Fruit fly (Drosophila melanogaster) whole organism, embryonic: ENCODE measurements around the gene Cwc25.
A peak's percentile ranks its signal among the peaks of the same experiment; 100 is the strongest.

ENCODE experiments used
- CG10321 ChIP-seq: fragments of 200-800 bp; sonication (Bioruptor generic); IDR thresholded peaks from 2 replicates; pipeline ENCODE4 v1.3.6; 2022; ENCODE audit warnings: missing biosample characterization, missing genetic modification characterization
- CG10959 ChIP-seq: fragments of 200-800 bp; sonication (Bioruptor generic); IDR thresholded peaks from 2 replicates; pipeline ENCODE4 v1.3.6; 2022; ENCODE audit warnings: missing biosample characterization, missing genetic modification characterization
- CG10979 ChIP-seq: fragments of 200-800 bp; sonication (Bioruptor generic); optimal IDR thresholded peaks from 2 replicates; lab custom pipeline; 2018; ENCODE audit warnings: missing biosample characterization, mild to moderate bottlenecking, missing genetic modification characterization, moderate library complexity
- CG11504 ChIP-seq: fragments of 200-800 bp; sonication (Bioruptor generic); optimal IDR thresholded peaks from 3 replicates; lab custom pipeline; 2019; ENCODE audit warnings: missing biosample characterization, mild to moderate bottlenecking, missing genetic modification characterization, moderate library complexity
- CG12155 ChIP-seq: fragments of 200-800 bp; sonication (Bioruptor generic); optimal IDR thresholded peaks from 3 replicates; lab custom pipeline; 2016; ENCODE audit warnings: missing biosample characterization, missing genetic modification characterization
- CG13123 ChIP-seq: fragments of 200-800 bp; sonication (Bioruptor generic); optimal IDR thresholded peaks from 2 replicates; lab custom pipeline; 2016; ENCODE audit warnings: missing biosample characterization, missing genetic modification characterization
- CG13287 ChIP-seq: fragments of 200-800 bp; sonication (Bioruptor generic); IDR thresholded peaks from 2 replicates; pipeline ENCODE4 v1.3.6; 2022; ENCODE audit warnings: missing biosample characterization, missing genetic modification characterization; ENCODE audit not compliant: partially characterized antibody
- CG14667 ChIP-seq: fragments of 200-800 bp; sonication (Bioruptor generic); IDR thresholded peaks from 2 replicates; pipeline ENCODE4 v1.3.6; 2022; ENCODE audit warnings: missing biosample characterization, missing genetic modification characterization
- CG14965 ChIP-seq: fragments of 200-800 bp; sonication (Bioruptor generic); optimal IDR thresholded peaks from 2 replicates; lab custom pipeline; 2016; ENCODE audit warnings: missing biosample characterization, missing genetic modification characterization, borderline replicate concordance
- CG16815 ChIP-seq: fragments of 200-800 bp; sonication (Bioruptor generic); optimal IDR thresholded peaks from 3 replicates; lab custom pipeline; 2017; ENCODE audit warnings: missing biosample characterization, mild to moderate bottlenecking, missing genetic modification characterization
- CG18011 ChIP-seq: fragments of 200-800 bp; sonication (Bioruptor generic); optimal IDR thresholded peaks from 2 replicates; lab custom pipeline; 2017; ENCODE audit warnings: missing biosample characterization, missing genetic modification characterization, mild to moderate bottlenecking, moderate library complexity, missing genotype
- CG2129 ChIP-seq: fragments of 200-800 bp; sonication (Bioruptor generic); IDR thresholded peaks from 2 replicates; pipeline ENCODE4 v1.3.6; 2022; ENCODE audit warnings: missing biosample characterization, missing genetic modification characterization; ENCODE audit not compliant: partially characterized antibody
- CG2712 ChIP-seq: fragments of 200-800 bp; optimal IDR thresholded peaks from 3 replicates; lab custom pipeline; 2019; ENCODE audit warnings: missing biosample characterization, mild to moderate bottlenecking, missing genetic modification characterization, moderate library complexity
- CG30431 ChIP-seq: fragments of 200-800 bp; sonication (Bioruptor generic); optimal IDR thresholded peaks from 2 replicates; lab custom pipeline; 2017; ENCODE audit warnings: missing biosample characterization, missing genetic modification characterization
- CG31441 ChIP-seq: fragments of 200-800 bp; sonication (Bioruptor generic); IDR thresholded peaks from 2 replicates; pipeline ENCODE4 v1.3.6; 2022; ENCODE audit warnings: missing biosample characterization, missing genetic modification characterization
- CG32772 ChIP-seq: fragments of 200-800 bp; sonication (Bioruptor generic); IDR thresholded peaks from 2 replicates; pipeline ENCODE4 v1.3.6; 2022; ENCODE audit warnings: missing biosample characterization, missing genetic modification characterization
- CG3281 ChIP-seq: fragments of 200-800 bp; sonication (Bioruptor generic); optimal IDR thresholded peaks from 3 replicates; lab custom pipeline; 2017; ENCODE audit warnings: missing biosample characterization, mild to moderate bottlenecking, missing genetic modification characterization
- CG34376 ChIP-seq: fragments of 200-800 bp; sonication (Bioruptor generic); optimal IDR thresholded peaks from 2 replicates; lab custom pipeline; 2018; ENCODE audit warnings: missing biosample characterization, mild to moderate bottlenecking, missing genetic modification characterization
- CG4328 ChIP-seq: fragments of 200-800 bp; sonication (Bioruptor generic); optimal IDR thresholded peaks from 3 replicates; lab custom pipeline; 2017; ENCODE audit warnings: missing biosample characterization, missing genetic modification reagents, missing genetic modification characterization
- CG4707 ChIP-seq: fragments of 200-800 bp; sonication (Bioruptor generic); optimal IDR thresholded peaks from 2 replicates; lab custom pipeline; 2018; ENCODE audit warnings: missing biosample characterization, mild to moderate bottlenecking, missing genetic modification characterization, moderate library complexity
- CG4730 ChIP-seq: fragments of 200-800 bp; sonication (Bioruptor generic); IDR thresholded peaks from 2 replicates; pipeline ENCODE4 v1.3.6; 2022; ENCODE audit warnings: missing biosample characterization, missing genetic modification characterization
- CG7786 ChIP-seq: fragments of 200-800 bp; sonication (Bioruptor generic); optimal IDR thresholded peaks from 2 replicates; lab custom pipeline; 2016; ENCODE audit warnings: missing biosample characterization, missing genetic modification characterization
- CG9876 ChIP-seq: fragments of 200-800 bp; sonication (Bioruptor generic); optimal IDR thresholded peaks from 2 replicates; lab custom pipeline; 2016; ENCODE audit warnings: missing biosample characterization, missing genetic modification characterization
- CTCF ChIP-seq: fragments of 200-800 bp; sonication (Bioruptor generic); optimal IDR thresholded peaks from 2 replicates; lab custom pipeline; 2017; ENCODE audit warnings: missing biosample characterization, mild to moderate bottlenecking, missing genetic modification characterization, moderate library complexity
- CoRest ChIP-seq: fragments of 200-800 bp; sonication (Bioruptor generic); optimal IDR thresholded peaks from 3 replicates; lab custom pipeline; 2018; ENCODE audit warnings: missing biosample characterization, mild to moderate bottlenecking, missing genetic modification characterization, moderate library complexity
- ERR ChIP-seq: fragments of 200-800 bp; sonication (Bioruptor generic); optimal IDR thresholded peaks from 2 replicates; lab custom pipeline; 2016; ENCODE audit warnings: missing biosample characterization, missing genetic modification characterization
- Gsc ChIP-seq: fragments of 200-800 bp; sonication (Bioruptor generic); IDR thresholded peaks from 2 replicates; pipeline ENCODE4 v1.3.6; 2022; ENCODE audit warnings: missing biosample characterization, missing genetic modification characterization
- Jarid2 ChIP-seq: fragments of 200-800 bp; sonication (Bioruptor generic); optimal IDR thresholded peaks from 3 replicates; lab custom pipeline; 2017; ENCODE audit warnings: mild to moderate bottlenecking, missing biosample characterization, missing genetic modification reagents, missing genetic modification characterization
- NC2α ChIP-seq: fragments of 200-800 bp; sonication (Bioruptor generic); optimal IDR thresholded peaks from 2 replicates; lab custom pipeline; 2016; ENCODE audit warnings: missing biosample characterization, missing genetic modification characterization
- PHDP ChIP-seq: fragments of 200-800 bp; sonication (Bioruptor generic); optimal IDR thresholded peaks from 3 replicates; lab custom pipeline; 2018; ENCODE audit warnings: missing biosample characterization, mild to moderate bottlenecking, missing genetic modification characterization, moderate library complexity
- Ptx1 ChIP-seq: fragments of 200-800 bp; sonication (Bioruptor generic); IDR thresholded peaks from 2 replicates; pipeline ENCODE4 v1.3.6; 2022; ENCODE audit warnings: missing biosample characterization, missing genetic modification characterization
- Scr ChIP-seq: fragments of 200-800 bp; sonication (Bioruptor generic); IDR thresholded peaks from 2 replicates; pipeline ENCODE4 v1.3.6; 2022; ENCODE audit warnings: missing biosample characterization, missing genetic modification characterization; ENCODE audit not compliant: partially characterized antibody
- Ssrp ChIP-seq: fragments of 200-800 bp; sonication (Bioruptor generic); optimal IDR thresholded peaks from 2 replicates; lab custom pipeline; 2018; ENCODE audit warnings: missing biosample characterization, mild to moderate bottlenecking, missing genetic modification characterization, moderate library complexity
- amos ChIP-seq: fragments of 200-800 bp; sonication (Bioruptor generic); IDR thresholded peaks from 2 replicates; pipeline ENCODE4 v1.3.6; 2022; ENCODE audit warnings: missing biosample characterization, missing genetic modification characterization; ENCODE audit not compliant: partially characterized antibody
- chif ChIP-seq, 2 experiments: fragments of 200-800 bp; sonication (Bioruptor generic); optimal IDR thresholded peaks; 3 replicates each; lab custom pipeline; 2016; ENCODE audit warnings: missing biosample characterization in 2 of 2, missing genetic modification characterization in 2 of 2
- chinmo ChIP-seq: fragments of 200-800 bp; sonication (Bioruptor generic); IDR thresholded peaks from 4 replicates; pipeline ENCODE4 v1.3.6; 2022; ENCODE audit warnings: missing biosample characterization, missing genetic modification characterization; ENCODE audit not compliant: partially characterized antibody
- danr ChIP-seq: fragments of 200-800 bp; sonication (Bioruptor generic); IDR thresholded peaks from 2 replicates; pipeline ENCODE4 v1.3.6; 2022; ENCODE audit warnings: missing biosample characterization, missing genetic modification characterization
- dati ChIP-seq: fragments of 200-800 bp; sonication (Bioruptor generic); IDR thresholded peaks from 2 replicates; pipeline ENCODE4 v1.3.6; 2022; ENCODE audit warnings: missing biosample characterization, missing genetic modification characterization
- her ChIP-seq: fragments of 200-800 bp; sonication (Bioruptor generic); optimal IDR thresholded peaks from 2 replicates; lab custom pipeline; 2016; ENCODE audit warnings: missing biosample characterization, missing genetic modification characterization
- klu ChIP-seq: fragments of 200-800 bp; sonication (Bioruptor generic); IDR thresholded peaks from 2 replicates; pipeline ENCODE4 v1.3.6; 2022; ENCODE audit warnings: missing biosample characterization, missing genetic modification characterization
- odd ChIP-seq: fragments of 200-800 bp; sonication (Bioruptor generic); optimal IDR thresholded peaks from 2 replicates; lab custom pipeline; 2017; ENCODE audit warnings: missing biosample characterization, mild to moderate bottlenecking, missing genetic modification characterization
- pan ChIP-seq, 4 experiments: fragments of >200 bp in 3 of 4; fragments of 200-800 bp in 1 of 4; sonication (Bioruptor generic) in 1 of 4; optimal IDR thresholded peaks in 3 of 4; IDR thresholded peaks in 1 of 4; 2 replicates each; pipeline versions ENCODE4 v1.3.6 to Lab custom; 2017 to 2022; ENCODE audit warnings: missing biosample characterization in 2 of 4, missing genetic modification characterization in 2 of 4, mixed read lengths in 1 of 4
- pita ChIP-seq: fragments of 200-800 bp; sonication (Bioruptor generic); optimal IDR thresholded peaks from 2 replicates; lab custom pipeline; 2017; ENCODE audit warnings: missing biosample characterization, mild to moderate bottlenecking, missing genetic modification characterization
- pros ChIP-seq: fragments of 200-800 bp; sonication (Bioruptor generic); optimal IDR thresholded peaks from 3 replicates; lab custom pipeline; 2019; ENCODE audit warnings: missing biosample characterization, mild to moderate bottlenecking, missing genetic modification characterization, moderate library complexity
- row ChIP-seq: fragments of 200-800 bp; sonication (Bioruptor generic); IDR thresholded peaks from 3 replicates; pipeline ENCODE4 v1.3.6; 2022; ENCODE audit warnings: missing biosample characterization, missing genetic modification characterization
- sna ChIP-seq: fragments of 200-800 bp; sonication (Bioruptor generic); IDR thresholded peaks from 2 replicates; pipeline ENCODE4 v1.3.6; 2022; ENCODE audit warnings: missing biosample characterization, missing genetic modification characterization; ENCODE audit not compliant: partially characterized antibody
- tap ChIP-seq: fragments of 200-800 bp; optimal IDR thresholded peaks from 3 replicates; lab custom pipeline; 2019; ENCODE audit warnings: missing biosample characterization, mild to moderate bottlenecking, missing genetic modification characterization, moderate library complexity
- tup ChIP-seq: fragments of 200-800 bp; sonication (Bioruptor generic); optimal IDR thresholded peaks from 2 replicates; lab custom pipeline; 2016; ENCODE audit warnings: missing biosample characterization, mild to moderate bottlenecking, missing genetic modification characterization, moderate library complexity
- wor ChIP-seq: fragments of 200-800 bp; sonication (Bioruptor generic); IDR thresholded peaks from 2 replicates; pipeline ENCODE4 v1.3.6; 2022; ENCODE audit warnings: missing biosample characterization, missing genetic modification characterization
- zen ChIP-seq: fragments of 200-800 bp; sonication (Bioruptor generic); optimal IDR thresholded peaks from 3 replicates; lab custom pipeline; 2018; ENCODE audit warnings: missing biosample characterization, mild to moderate bottlenecking, missing genetic modification characterization, moderate library complexity
- zf30C ChIP-seq: fragments of 200-800 bp; sonication (Bioruptor generic); optimal IDR thresholded peaks from 3 replicates; lab custom pipeline; 2018; ENCODE audit warnings: missing biosample characterization, mild to moderate bottlenecking, missing genetic modification characterization

Gene Cwc25

DNA sequence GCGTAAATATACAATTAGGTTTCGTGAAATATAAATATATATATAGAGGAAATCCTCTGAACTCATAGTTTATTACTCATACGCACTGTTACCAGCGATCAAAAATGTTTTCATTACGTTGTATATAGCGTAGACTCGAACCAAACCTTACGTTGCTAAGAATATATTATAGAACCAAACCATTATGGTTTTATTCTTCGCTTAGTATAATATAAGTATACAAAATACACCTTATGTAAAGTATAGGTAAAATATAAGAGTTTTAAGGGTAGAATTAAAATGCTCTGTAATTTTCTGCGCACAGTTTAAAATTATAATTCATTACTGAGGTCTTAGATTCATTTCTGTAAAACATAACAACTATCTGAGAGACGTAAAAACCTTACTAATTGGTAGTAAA is 20.4 kb upstream of the Cwc25 start (continued):
- no peak for TF ChIP-seq tap (tag; lab: Kevin White, UChicago)
- TF ChIP-seq CG10979 (tag; lab: Kevin White, UChicago), result peak; percentile 26
- no peak for TF ChIP-seq CG13123 (GFP tag; lab: Kevin White, UChicago)
- no peak for TF ChIP-seq Scr (GFP tag; lab: Robert Waterston, UW)
- TF ChIP-seq CG31441, result no peak
- no peak for TF ChIP-seq chif (GFP tag; optimal IDR thresholded peaks at IDR 0.05; lab: Kevin White, UChicago)
- no peak for TF ChIP-seq CG30431
- peak; percentile 13 for TF ChIP-seq CoRest (tag; lab: Kevin White, UChicago)
- no peak for TF ChIP-seq odd
- no peak for TF ChIP-seq CG3281 (GFP tag; lab: Kevin White, UChicago)
- TF ChIP-seq pita (GFP tag; lab: Kevin White, UChicago), result peak; percentile 59
- TF ChIP-seq CG7786, result no peak
- TF ChIP-seq CG2129 (GFP tag; lab: Robert Waterston, UW), result no peak
- no peak for TF ChIP-seq ERR (GFP tag; lab: Kevin White, UChicago)
- no peak for TF ChIP-seq pros
- no peak for TF ChIP-seq Ptx1 (GFP tag; lab: Robert Waterston, UW)
- TF ChIP-seq zf30C (GFP tag; lab: Kevin White, UChicago), result no peak
- TF ChIP-seq CG13287 (GFP tag; lab: Robert Waterston, UW), result peak; percentile 27; the same call in 1 of the 2 replicates
- TF ChIP-seq tup (GFP tag; lab: Kevin White, UChicago), result no peak
- TF ChIP-seq chinmo (GFP tag; lab: Robert Waterston, UW), result no peak
- no peak for TF ChIP-seq CG2712 (tag; lab: Kevin White, UChicago)
- no peak for TF ChIP-seq her (GFP tag; lab: Kevin White, UChicago)
- TF ChIP-seq Gsc (GFP tag; lab: Robert Waterston, UW), result no peak
- TF ChIP-seq CG4707, result no peak
- no peak for TF ChIP-seq Jarid2 (GFP tag; lab: Kevin White, UChicago)
- no peak for TF ChIP-seq dati (GFP tag; lab: Robert Waterston, UW)
- no peak for TF ChIP-seq CG34376 (GFP tag; lab: Kevin White, UChicago)
- TF ChIP-seq Ssrp (tag; lab: Kevin White, UChicago), result no peak
- no peak for TF ChIP-seq NC2α
- TF ChIP-seq zen (tag; lab: Kevin White, UChicago), result peak; percentile 6
- no peak for TF ChIP-seq klu (GFP tag; lab: Robert Waterston, UW)
- no peak for TF ChIP-seq CG14965 (GFP tag; lab: Kevin White, UChicago)
- TF ChIP-seq CG14667 (GFP tag; lab: Robert Waterston, UW), result no peak
- TF ChIP-seq PHDP (tag; lab: Kevin White, UChicago), result no peak
- TF ChIP-seq wor (GFP tag; lab: Robert Waterston, UW), result no peak
- peak; percentile 19; the same call in 1 of the 3 replicates for TF ChIP-seq row (GFP tag; lab: Robert Waterston, UW)
- TF ChIP-seq CG16815 (GFP tag; lab: Kevin White, UChicago), result no peak
- no peak for TF ChIP-seq CG12155 (GFP tag; lab: Kevin White, UChicago)
- TF ChIP-seq CG9876, result no peak
- no peak for TF ChIP-seq CG10321 (GFP tag; lab: Robert Waterston, UW)
- no peak for TF ChIP-seq pan (optimal IDR thresholded peaks at IDR 0.05; lab: Kevin White, UChicago)
- TF ChIP-seq pan (GFP tag; optimal IDR thresholded peaks at IDR 0.05 in 1 of 2, IDR thresholded peaks at IDR 0.05 in 1 of 2), result no peak
- no peak for TF ChIP-seq sna
- no peak for TF ChIP-seq CG18011 (GFP tag; lab: Kevin White, UChicago)
- no peak for TF ChIP-seq CG4730 (GFP tag; lab: Robert Waterston, UW)
- peak; percentile 19 for TF ChIP-seq CG11504 (tag; lab: Kevin White, UChicago)
- TF ChIP-seq amos (GFP tag; lab: Robert Waterston, UW), result peak; percentile 44
- peak; percentile 79 for TF ChIP-seq CTCF
- TF ChIP-seq danr, result no peak
- no peak for TF ChIP-seq CG4328 (GFP tag; lab: Kevin White, UChicago)
- no peak for TF ChIP-seq CG32772 (GFP tag; lab: Robert Waterston, UW)
- no peak for TF ChIP-seq CG10959 (GFP tag; lab: Robert Waterston, UW)
